Fruit fly (Drosophila melanogaster) whole organism, embryonic: ENCODE results near the gene CAH4.

Experiments
- Asciz ChIP-seq: fragments of 200-800 bp; sonication (Bioruptor generic); optimal IDR thresholded peaks from 2 replicates; lab custom pipeline; 2017; ENCODE audit warnings: missing biosample characterization, mild to moderate bottlenecking, missing genetic modification characterization, missing genetic modification reagents
- C15 ChIP-seq: fragments of 200-800 bp; sonication (Bioruptor generic); IDR thresholded peaks from 3 replicates; pipeline ENCODE4 v1.3.6; 2022; ENCODE audit warnings: missing biosample characterization, missing genetic modification characterization
- CG10274 ChIP-seq: fragments of 200-800 bp; sonication (Bioruptor generic); optimal IDR thresholded peaks from 3 replicates; lab custom pipeline; 2017; ENCODE audit warnings: missing biosample characterization, mild to moderate bottlenecking, missing genetic modification characterization
- CG10431 ChIP-seq: fragments of 200-800 bp; sonication (Bioruptor generic); optimal IDR thresholded peaks from 3 replicates; lab custom pipeline; 2018; ENCODE audit warnings: missing biosample characterization, mild to moderate bottlenecking, missing genetic modification characterization
- CG12219 ChIP-seq: fragments of 200-800 bp; sonication (Bioruptor generic); optimal IDR thresholded peaks from 3 replicates; lab custom pipeline; 2018; ENCODE audit warnings: missing biosample characterization, mild to moderate bottlenecking, missing genetic modification characterization
- CG18619 ChIP-seq: fragments of 200-800 bp; sonication (Bioruptor generic); optimal IDR thresholded peaks from 3 replicates; lab custom pipeline; 2017; ENCODE audit warnings: missing biosample characterization, mild to moderate bottlenecking, missing genetic modification characterization
- CG18764 ChIP-seq: fragments of 200-800 bp; sonication (Bioruptor generic); optimal IDR thresholded peaks from 3 replicates; lab custom pipeline; 2016; ENCODE audit warnings: missing biosample characterization, missing genetic modification characterization
- CG2120 ChIP-seq: fragments of 200-800 bp; sonication (Bioruptor generic); optimal IDR thresholded peaks from 3 replicates; lab custom pipeline; 2016; ENCODE audit warnings: missing biosample characterization, missing genetic modification characterization
- CG30020 ChIP-seq: fragments of 200-800 bp; optimal IDR thresholded peaks from 2 replicates; lab custom pipeline; 2019; ENCODE audit warnings: missing biosample characterization, mild to moderate bottlenecking, missing genetic modification characterization, moderate library complexity
- CG32767 ChIP-seq: fragments of 200-800 bp; sonication (Bioruptor generic); IDR thresholded peaks from 2 replicates; pipeline ENCODE4 v1.3.6; 2022; ENCODE audit warnings: missing biosample characterization, missing genetic modification characterization
- CG3726 ChIP-seq: fragments of 200-800 bp; sonication (Bioruptor generic); IDR thresholded peaks from 3 replicates; pipeline ENCODE4, ENCODE4 v1.3.6; 2022; ENCODE audit warnings: missing biosample characterization, missing genetic modification characterization
- CG3847 ChIP-seq: fragments of 200-800 bp; sonication (Bioruptor generic); IDR thresholded peaks from 2 replicates; pipeline ENCODE4 v1.3.6; 2022; ENCODE audit warnings: missing biosample characterization, missing genetic modification characterization
- CG5953 ChIP-seq: fragments of 200-800 bp; sonication (Bioruptor generic); IDR thresholded peaks from 2 replicates; pipeline ENCODE4 v1.3.6; 2022; ENCODE audit warnings: missing biosample characterization, missing genetic modification characterization
- CG7357 ChIP-seq: fragments of 200-800 bp; sonication (Bioruptor generic); IDR thresholded peaks from 3 replicates; pipeline ENCODE4 v1.3.6; 2022; ENCODE audit warnings: missing biosample characterization, missing genetic modification characterization
- CG7745 ChIP-seq: fragments of 200-800 bp; sonication (Bioruptor generic); optimal IDR thresholded peaks from 2 replicates; lab custom pipeline; 2018; ENCODE audit warnings: missing biosample characterization, mild to moderate bottlenecking, missing genetic modification characterization, moderate library complexity
- CG8924 ChIP-seq: fragments of 200-800 bp; optimal IDR thresholded peaks from 3 replicates; lab custom pipeline; 2019; ENCODE audit warnings: missing biosample characterization, mild to moderate bottlenecking, missing genetic modification characterization, moderate library complexity
- CG9215 ChIP-seq: fragments of 200-800 bp; sonication (Bioruptor generic); IDR thresholded peaks from 2 replicates; pipeline ENCODE4 v1.3.6; 2022; ENCODE audit warnings: missing biosample characterization, missing genetic modification characterization
- CG9817 ChIP-seq: fragments of 200-800 bp; sonication (Bioruptor generic); optimal IDR thresholded peaks from 2 replicates; lab custom pipeline; 2018; ENCODE audit warnings: missing biosample characterization, mild to moderate bottlenecking, missing genetic modification characterization, moderate library complexity
- D19A ChIP-seq: fragments of 200-800 bp; optimal IDR thresholded peaks from 3 replicates; lab custom pipeline; 2019; ENCODE audit warnings: missing biosample characterization, mild to moderate bottlenecking, missing genetic modification characterization, moderate library complexity
- Dek ChIP-seq: fragments of 200-800 bp; sonication (Bioruptor generic); optimal IDR thresholded peaks from 3 replicates; lab custom pipeline; 2019; ENCODE audit warnings: missing biosample characterization, mild to moderate bottlenecking, missing genetic modification characterization, moderate library complexity
- H15 ChIP-seq: fragments of 200-800 bp; sonication (Bioruptor generic); IDR thresholded peaks from 3 replicates; pipeline ENCODE4 v1.3.6; 2022; ENCODE audit warnings: missing biosample characterization, missing genetic modification characterization
- HLH4C ChIP-seq: fragments of 200-800 bp; sonication (Bioruptor generic); IDR thresholded peaks from 3 replicates; pipeline ENCODE4 v1.3.6; 2022; ENCODE audit warnings: missing biosample characterization, missing genetic modification characterization; ENCODE audit not compliant: partially characterized antibody
- Hsf ChIP-seq: fragments of 200-800 bp; sonication (Bioruptor generic); optimal IDR thresholded peaks from 3 replicates; lab custom pipeline; 2016; ENCODE audit warnings: missing biosample characterization, missing genetic modification characterization
- Lim3 ChIP-seq: fragments of 200-800 bp; sonication (Bioruptor generic); IDR thresholded peaks from 2 replicates; pipeline ENCODE4 v1.3.6; 2022; ENCODE audit warnings: missing biosample characterization, missing genetic modification characterization
- Med ChIP-seq: fragments of 200-800 bp; sonication (Bioruptor generic); peaks from one replicate; lab custom pipeline; 2016; ENCODE audit warnings: missing biosample characterization, missing genetic modification characterization, mild to moderate bottlenecking, inconsistent platforms, moderate library complexity
- Nf-YA ChIP-seq: fragments of 200-800 bp; sonication (Bioruptor generic); IDR thresholded peaks from 2 replicates; pipeline ENCODE4 v1.3.6; 2022; ENCODE audit warnings: missing biosample characterization, missing genetic modification characterization
- Six4 ChIP-seq: fragments of 200-800 bp; sonication (Bioruptor generic); optimal IDR thresholded peaks from 2 replicates; lab custom pipeline; 2016; ENCODE audit warnings: missing biosample characterization, missing genetic modification characterization
- cg ChIP-seq: fragments of 200-800 bp; sonication (Bioruptor generic); optimal IDR thresholded peaks from 3 replicates; lab custom pipeline; 2019; ENCODE audit warnings: missing biosample characterization, mild to moderate bottlenecking, missing genetic modification characterization, moderate library complexity
- dmrt11E ChIP-seq: fragments of 200-800 bp; sonication (Bioruptor generic); optimal IDR thresholded peaks from 3 replicates; lab custom pipeline; 2018; ENCODE audit warnings: missing biosample characterization, mild to moderate bottlenecking, missing genetic modification characterization, moderate library complexity
- dmrt99B ChIP-seq: fragments of 200-800 bp; sonication (Bioruptor generic); optimal IDR thresholded peaks from 2 replicates; lab custom pipeline; 2018; ENCODE audit warnings: missing biosample characterization, mild to moderate bottlenecking, missing genetic modification characterization, moderate library complexity
- eve ChIP-seq, 2 experiments: fragments of >200 bp; optimal IDR thresholded peaks; 2 replicates each; lab custom pipeline; 2017; ENCODE audit warnings: missing biosample characterization in 2 of 2, missing genetic modification characterization in 2 of 2
- ftz-f1 ChIP-seq: fragments of 200-800 bp; sonication (Bioruptor generic); optimal IDR thresholded peaks from 2 replicates; lab custom pipeline; 2016; ENCODE audit warnings: missing biosample characterization, missing genetic modification characterization
- gcm ChIP-seq: fragments of 200-800 bp; sonication (Bioruptor generic); optimal IDR thresholded peaks from 2 replicates; lab custom pipeline; 2019; ENCODE audit warnings: missing biosample characterization, mild to moderate bottlenecking, missing genetic modification characterization, moderate library complexity
- gfzf ChIP-seq: fragments of 200-800 bp; sonication (Bioruptor generic); optimal IDR thresholded peaks from 2 replicates; lab custom pipeline; 2016; ENCODE audit warnings: missing biosample characterization, mild to moderate bottlenecking, missing genetic modification characterization, moderate library complexity
- gt ChIP-seq: fragments of 200-800 bp; sonication (Bioruptor generic); IDR thresholded peaks from 2 replicates; pipeline ENCODE4 v1.3.6; 2022; ENCODE audit warnings: missing biosample characterization, missing genetic modification characterization
- h ChIP-seq: fragments of >200 bp; optimal IDR thresholded peaks from 2 replicates; lab custom pipeline; 2017
- hb ChIP-seq: fragments of 200-800 bp; sonication (Bioruptor generic); IDR thresholded peaks from 3 replicates; pipeline ENCODE4 v1.3.6; 2022; ENCODE audit warnings: missing biosample characterization, missing genetic modification characterization; ENCODE audit not compliant: partially characterized antibody
- jing ChIP-seq: fragments of 200-800 bp; sonication (Bioruptor generic); optimal IDR thresholded peaks from 2 replicates; lab custom pipeline; 2018; ENCODE audit warnings: missing biosample characterization, mild to moderate bottlenecking, missing genetic modification characterization
- knrl ChIP-seq: fragments of 200-800 bp; sonication (Bioruptor generic); IDR thresholded peaks from 3 replicates; pipeline ENCODE4 v1.3.6; 2022; ENCODE audit warnings: missing biosample characterization, missing genetic modification characterization; ENCODE audit not compliant: partially characterized antibody
- nau ChIP-seq: fragments of 200-800 bp; sonication (Bioruptor generic); optimal IDR thresholded peaks from 3 replicates; lab custom pipeline; 2017; ENCODE audit warnings: missing biosample characterization, mild to moderate bottlenecking, missing genetic modification characterization, missing genetic modification reagents
- pita ChIP-seq: fragments of 200-800 bp; sonication (Bioruptor generic); optimal IDR thresholded peaks from 2 replicates; lab custom pipeline; 2017; ENCODE audit warnings: missing biosample characterization, mild to moderate bottlenecking, missing genetic modification characterization
- repo ChIP-seq: fragments of 200-800 bp; sonication (Bioruptor generic); optimal IDR thresholded peaks from 2 replicates; lab custom pipeline; 2016; ENCODE audit warnings: missing biosample characterization, missing genetic modification characterization
- ro ChIP-seq: fragments of 200-800 bp; sonication (Bioruptor generic); IDR thresholded peaks from 2 replicates; pipeline ENCODE4 v1.3.6; 2022; ENCODE audit warnings: missing biosample characterization, missing genetic modification characterization
- sim ChIP-seq: fragments of 200-800 bp; sonication (Bioruptor generic); IDR thresholded peaks from 2 replicates; pipeline ENCODE4 v1.3.6; 2022; ENCODE audit warnings: missing biosample characterization, missing genetic modification characterization
- slp2 ChIP-seq: fragments of 200-800 bp; sonication (Bioruptor generic); optimal IDR thresholded peaks from 2 replicates; lab custom pipeline; 2016; ENCODE audit warnings: missing biosample characterization, missing genetic modification characterization
- sna ChIP-seq: fragments of 200-800 bp; sonication (Bioruptor generic); IDR thresholded peaks from 2 replicates; pipeline ENCODE4 v1.3.6; 2022; ENCODE audit warnings: missing biosample characterization, missing genetic modification characterization; ENCODE audit not compliant: partially characterized antibody
- sob ChIP-seq: fragments of 200-800 bp; sonication (Bioruptor generic); IDR thresholded peaks from 2 replicates; pipeline ENCODE4 v1.3.6; 2022; ENCODE audit warnings: missing biosample characterization, missing genetic modification characterization
- tin ChIP-seq: fragments of 200-800 bp; sonication (Bioruptor generic); optimal IDR thresholded peaks from 3 replicates; lab custom pipeline; 2016; ENCODE audit warnings: missing biosample characterization, missing genetic modification characterization
- vvl ChIP-seq: fragments of 200-800 bp; sonication (Bioruptor generic); IDR thresholded peaks from 2 replicates; pipeline ENCODE4 v1.3.6; 2022; ENCODE audit warnings: missing biosample characterization, missing genetic modification characterization

CAH4 gene

dm6 chr3R:24875939-24876842, 18.8 kb upstream of the CAH4 start, which contains the start of gene CG3744 (continued):
- TF ChIP-seq ro (GFP tag; lab: Robert Waterston, UW), result peak; percentile 90
- TF ChIP-seq CG7745 (tag; lab: Kevin White, UChicago), result no peak
- peak; percentile 76 for TF ChIP-seq gt (GFP tag; lab: Robert Waterston, UW)
- TF ChIP-seq D19A, result peak; percentile 80
- peak; percentile 85 for TF ChIP-seq CG32767 (GFP tag; lab: Robert Waterston, UW)
- peak; percentile 49; the same call in 1 of the 2 replicates for TF ChIP-seq sim (GFP tag; lab: Robert Waterston, UW)
- TF ChIP-seq CG8924 (tag; lab: Kevin White, UChicago), result peak; percentile 90
- TF ChIP-seq CG30020, result peak; percentile 72
- peak; percentile 88 for TF ChIP-seq CG5953 (GFP tag; lab: Robert Waterston, UW)
- TF ChIP-seq CG12219 (GFP tag; lab: Kevin White, UChicago), result peak; percentile 67
- TF ChIP-seq vvl, result peak; percentile 98
- peak; percentile 93 for TF ChIP-seq sna
- TF ChIP-seq knrl (GFP tag; lab: Robert Waterston, UW), result peak; percentile 96
- TF ChIP-seq Dek (tag; lab: Kevin White, UChicago), result peak; percentile 95
- TF ChIP-seq hb (GFP tag; lab: Robert Waterston, UW), result peak; percentile 87
- TF ChIP-seq h (lab: Kevin White, UChicago), result no peak
- TF ChIP-seq CG9215 (GFP tag; lab: Robert Waterston, UW), result peak; percentile 92
- peak; percentile 79 for TF ChIP-seq CG7357 (GFP tag; lab: Robert Waterston, UW)
- TF ChIP-seq Nf-YA, result peak; percentile 89
- peak; percentile 86 for TF ChIP-seq Hsf
- TF ChIP-seq CG3726, result peak; percentile 84
- TF ChIP-seq slp2 (GFP tag; lab: Kevin White, UChicago), result peak; percentile 33
- TF ChIP-seq jing (GFP tag; lab: Kevin White, UChicago), result peak; percentile 62
- peak; percentile 95 for TF ChIP-seq CG9817 (tag; lab: Kevin White, UChicago)
- TF ChIP-seq dmrt11E, result peak; percentile 86
- TF ChIP-seq CG18764 (GFP tag; lab: Kevin White, UChicago), result peak; percentile 81
- peak; percentile 76 for TF ChIP-seq gcm
- no peak for TF ChIP-seq nau (GFP tag; lab: Kevin White, UChicago)
- TF ChIP-seq C15 (GFP tag; lab: Robert Waterston, UW), result peak; percentile 88
- TF ChIP-seq CG18619 (GFP tag; lab: Kevin White, UChicago), result peak; percentile 90
- no peak for TF ChIP-seq eve (GFP tag; optimal IDR thresholded peaks at IDR 0.05; lab: Kevin White, UChicago)
- peak; percentile 86 for TF ChIP-seq Six4
- peak; percentile 48 for TF ChIP-seq CG10431 (GFP tag; lab: Kevin White, UChicago)
- TF ChIP-seq gfzf (GFP tag; lab: Kevin White, UChicago), result peak; percentile 79
- TF ChIP-seq CG10274 (GFP tag; lab: Kevin White, UChicago), result peak; percentile 57
- TF ChIP-seq sob (GFP tag; lab: Robert Waterston, UW), result peak; percentile 96
- peak; percentile 85 for TF ChIP-seq dmrt99B (tag; lab: Kevin White, UChicago)
- TF ChIP-seq ftz-f1 (GFP tag; lab: Kevin White, UChicago), result peak; percentile 45
- peak; percentile 92 for TF ChIP-seq CG2120 (GFP tag; lab: Kevin White, UChicago)
- TF ChIP-seq repo (GFP tag; lab: Kevin White, UChicago), result peak; percentile 54
- peak; percentile 87 for TF ChIP-seq HLH4C (GFP tag; lab: Robert Waterston, UW)
- TF ChIP-seq Lim3 (GFP tag; lab: Robert Waterston, UW), result peak; percentile 70
- TF ChIP-seq CG3847 (GFP tag; lab: Robert Waterston, UW), result peak; percentile 96
- peak; percentile 96 for TF ChIP-seq cg (GFP tag; lab: Kevin White, UChicago)
- peak; percentile 93 for TF ChIP-seq H15 (GFP tag; lab: Robert Waterston, UW)
- TF ChIP-seq Med, result peak; percentile 95
- peak; percentile 95 for TF ChIP-seq tin (GFP tag; lab: Kevin White, UChicago)
- no peak for TF ChIP-seq pita (GFP tag; lab: Kevin White, UChicago)
- TF ChIP-seq Asciz (GFP tag; lab: Kevin White, UChicago), result no peak
